Fruit fly (Drosophila melanogaster): ENCODE data around the gene jp.

dm6 chr2L:9615983-9616519 lies 49.5 kb upstream of the jp start, which contains the start of gene GlcAT-S:
- no peak for TF ChIP-seq CG9948 (tag; optimal IDR thresholded peaks at IDR 0.05)
- TF ChIP-seq Pif1A (GFP tag; optimal IDR thresholded peaks at IDR 0.05): no peak
- no peak for TF ChIP-seq CG34367 (tag; optimal IDR thresholded peaks at IDR 0.05)
- TF ChIP-seq CG32121 (GFP tag; IDR thresholded peaks at IDR 0.05): no peak
- TF ChIP-seq rn (GFP tag; IDR thresholded peaks at IDR 0.05): no peak
- no peak for TF ChIP-seq Ets98B (GFP tag; IDR thresholded peaks at IDR 0.05)

Data from whole organism, pupa.